Worm (Caenorhabditis elegans) whole organism, L4/young adult: ENCODE results near the gene C08F1.10.

Source experiments
- W03F9.2 ChIP-seq: fragments of 150-350 bp; optimal IDR thresholded peaks from 2 replicates; lab custom pipeline; 2014; ENCODE audit warnings: missing biosample characterization, missing genetic modification characterization
- him-1 ChIP-seq: sonication (generic microtip); optimal IDR thresholded peaks from 2 replicates; lab custom pipeline; 2016; ENCODE audit warnings: missing genotype, missing genetic modification reagents, missing genetic modification characterization, missing compliant biosample characterization

DNA sequence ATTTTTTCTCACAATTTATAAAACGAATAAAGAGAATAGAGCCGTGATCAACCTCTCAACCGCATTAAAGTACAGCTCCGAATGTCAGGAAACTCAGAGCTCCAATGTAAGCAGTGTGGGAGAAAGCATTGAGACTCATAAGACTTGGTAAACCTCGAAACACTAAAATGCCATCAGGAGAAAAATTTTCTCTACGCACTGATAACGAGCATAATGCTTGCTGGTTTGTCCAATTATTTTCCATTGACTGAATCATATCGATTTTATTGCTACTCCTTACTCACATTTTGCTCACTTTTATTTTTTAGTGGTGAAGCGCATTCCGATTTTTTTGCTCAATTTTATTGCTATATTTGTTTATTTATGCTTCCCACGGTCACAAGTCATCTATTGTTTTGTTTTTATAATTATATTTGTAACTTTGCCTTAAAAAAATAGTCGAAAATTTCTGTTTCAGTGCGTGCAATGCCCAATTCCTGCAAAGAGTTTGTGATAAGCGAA, 44.1 kb upstream of the C08F1.10 start, which contains the start of gene math-40:
- TF ChIP-seq him-1 (tag; lab: Kevin White, UChicago) (no peak), W03F9.2 (tag; lab: Kevin White, UChicago) (no peak)
